Fruit fly (Drosophila melanogaster): ENCODE measurements around the gene Ctr1A.

dm6 chrX:6708580-6709199 is 47.2 kb downstream of the Ctr1A start:
- TF ChIP-seq insv (optimal IDR thresholded peaks at IDR 0.05) (no peak), h (optimal IDR thresholded peaks at IDR 0.05) (no peak), psq (optimal IDR thresholded peaks at IDR 0.05) (no peak), Sin3A (optimal IDR thresholded peaks at IDR 0.05) (no peak)
